1 fruit fly cellular context compared by ENCODE assay signal in the genomic region with DNA sequence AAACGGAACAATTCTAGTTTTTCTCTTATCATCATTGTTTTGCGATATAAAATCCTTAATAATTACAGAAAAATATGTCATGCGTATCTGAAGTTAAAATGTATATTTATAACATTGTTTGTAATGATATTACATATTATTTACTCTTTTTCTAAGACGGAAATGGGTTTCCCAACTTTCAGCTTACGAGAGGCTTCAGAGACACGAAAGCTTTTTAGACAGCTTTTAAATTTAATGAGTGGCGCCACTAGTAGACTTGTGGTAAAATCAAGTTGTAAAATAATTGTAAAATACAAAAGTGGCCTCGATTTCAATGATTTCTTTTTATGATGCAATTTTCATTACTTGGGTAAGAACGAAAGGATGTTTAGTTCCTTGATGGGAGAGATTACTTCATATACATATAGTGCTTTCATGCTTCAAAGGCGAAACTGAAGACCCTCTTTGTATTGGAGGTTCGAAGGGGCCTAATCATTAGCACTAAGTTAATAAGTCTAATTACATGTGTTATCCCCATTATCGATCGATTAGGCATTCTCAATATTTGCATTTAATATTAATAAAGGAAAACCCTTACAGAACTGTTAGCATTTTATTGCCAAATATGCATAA.
A peak's percentile ranks its signal among the peaks of the same experiment; 100 is the strongest.
TF ChIP-seq lines count a peak whose summit lies in the region.

No protein-coding gene starts in this region.

TF ChIP-seq in whole organism, embryonic, 481 proteins besides CTCF, POLR2A, EP300 and RAD21 (continued from another document and continues in another):
- peak; percentile 89 for TF ChIP-seq stc (GFP tag; IDR thresholded peaks at IDR 0.05; lab: Robert Waterston, UW)
- peak; percentile 90 for TF ChIP-seq CG1647 (GFP tag; optimal IDR thresholded peaks at IDR 0.05; lab: Kevin White, UChicago)
- peak; percentile 28; the same call in 1 of the 2 replicates for TF ChIP-seq gt (GFP tag; IDR thresholded peaks at IDR 0.05; lab: Robert Waterston, UW)
- TF ChIP-seq run (tag; optimal IDR thresholded peaks at IDR 0.05; lab: Kevin White, UChicago) = peak; percentile 47
- peak; percentile 44 for TF ChIP-seq Atf3 (GFP tag; optimal IDR thresholded peaks at IDR 0.05; lab: Kevin White, UChicago)
- TF ChIP-seq wdn (GFP tag; IDR thresholded peaks at IDR 0.05; lab: Robert Waterston, UW) = peak; percentile 84
- TF ChIP-seq CG1792 (GFP tag; optimal IDR thresholded peaks at IDR 0.05; lab: Kevin White, UChicago) = peak; percentile 21
- TF ChIP-seq vvl (GFP tag; IDR thresholded peaks at IDR 0.05; lab: Robert Waterston, UW) = peak; percentile 94
- TF ChIP-seq Sry-β (GFP tag; optimal IDR thresholded peaks at IDR 0.05; lab: Kevin White, UChicago) = peak; percentile 29
- TF ChIP-seq twi (tag; optimal IDR thresholded peaks at IDR 0.05; lab: Kevin White, UChicago) = no peak
- 0 out of 2 replicates have a peak, but pooled peaks have one; percentile 62 for TF ChIP-seq gsb (GFP tag; IDR thresholded peaks at IDR 0.05; lab: Robert Waterston, UW)
- peak; percentile 77 for TF ChIP-seq HmgZ (tag; optimal IDR thresholded peaks at IDR 0.05; lab: Kevin White, UChicago)
- TF ChIP-seq sqz (GFP tag; optimal IDR thresholded peaks at IDR 0.05; lab: Kevin White, UChicago) = peak; percentile 81
- TF ChIP-seq CG17912 (GFP tag; optimal IDR thresholded peaks at IDR 0.05; lab: Kevin White, UChicago) = peak; percentile 94
- peak; percentile 8 for TF ChIP-seq CG33557 (GFP tag; optimal IDR thresholded peaks at IDR 0.05; lab: Kevin White, UChicago)
- TF ChIP-seq CG3995 (GFP tag; optimal IDR thresholded peaks at IDR 0.05; lab: Kevin White, UChicago) = peak; percentile 69
- no peak for TF ChIP-seq Elba2 (GFP tag; optimal IDR thresholded peaks at IDR 0.05; lab: Kevin White, UChicago)
- peak; percentile 83 for TF ChIP-seq tin (GFP tag; optimal IDR thresholded peaks at IDR 0.05; lab: Kevin White, UChicago)
- peak; percentile 83 for TF ChIP-seq E2f1 (GFP tag; IDR thresholded peaks at IDR 0.05; lab: Robert Waterston, UW)
- no peak for TF ChIP-seq hbn (GFP tag; IDR thresholded peaks at IDR 0.05; lab: Robert Waterston, UW; ENCODE audit: partially characterized antibody)
- TF ChIP-seq CG6689 (GFP tag; IDR thresholded peaks at IDR 0.05; lab: Robert Waterston, UW) = peak; percentile 41
- peak; percentile 94 for TF ChIP-seq Fer3 (tag; optimal IDR thresholded peaks at IDR 0.05; lab: Kevin White, UChicago)
- TF ChIP-seq CG9609 (GFP tag; optimal IDR thresholded peaks at IDR 0.05; lab: Kevin White, UChicago) = peak; percentile 26
- peak; percentile 29; the same call in 2 of the 3 replicates for TF ChIP-seq croc (GFP tag; conservative IDR thresholded peaks at IDR 0.05; lab: Robert Waterston, UW)
- peak; percentile 70 for TF ChIP-seq Aef1 (GFP tag; IDR thresholded peaks at IDR 0.05; lab: Robert Waterston, UW)
- TF ChIP-seq Tbp (GFP tag; optimal IDR thresholded peaks at IDR 0.05; lab: Kevin White, UChicago) = no peak
- TF ChIP-seq Dfd (GFP tag; optimal IDR thresholded peaks at IDR 0.05; lab: Kevin White, UChicago) = no peak
- TF ChIP-seq CG18619 (GFP tag; optimal IDR thresholded peaks at IDR 0.05; lab: Kevin White, UChicago) = peak; percentile 90
- TF ChIP-seq HHEX (GFP tag; optimal IDR thresholded peaks at IDR 0.05; lab: Kevin White, UChicago) = peak; percentile 89
- TF ChIP-seq GATAe (GFP tag; conservative IDR thresholded peaks at IDR 0.05; lab: Robert Waterston, UW) = peak; percentile 46; the same call in 1 of the 2 replicates
- no peak for TF ChIP-seq knrl (GFP tag; IDR thresholded peaks at IDR 0.05; lab: Robert Waterston, UW; ENCODE audit: partially characterized antibody)
- TF ChIP-seq CG10543 (GFP tag; optimal IDR thresholded peaks at IDR 0.05; lab: Kevin White, UChicago) = peak; percentile 70
- TF ChIP-seq ap (GFP tag; IDR thresholded peaks at IDR 0.05; lab: Robert Waterston, UW) = peak; percentile 77
- TF ChIP-seq chm (GFP tag; IDR thresholded peaks at IDR 0.05; lab: Robert Waterston, UW) = peak; percentile 85; the same call in 1 of the 2 replicates
- peak; percentile 67 for TF ChIP-seq dmrt99B (tag; optimal IDR thresholded peaks at IDR 0.05; lab: Kevin White, UChicago)
- TF ChIP-seq CG4617 (GFP tag; optimal IDR thresholded peaks at IDR 0.05; lab: Kevin White, UChicago; ENCODE audit: borderline replicate concordance) = peak; percentile 48
- peak; percentile 81 for TF ChIP-seq CG3726 (GFP tag; IDR thresholded peaks at IDR 0.05; lab: Robert Waterston, UW)
- no peak for TF ChIP-seq nom (GFP tag; optimal IDR thresholded peaks at IDR 0.05; lab: Kevin White, UChicago)
- TF ChIP-seq tll (GFP tag; optimal IDR thresholded peaks at IDR 0.05; lab: Kevin White, UChicago) = no peak
- TF ChIP-seq danr (GFP tag; IDR thresholded peaks at IDR 0.05; lab: Robert Waterston, UW) = peak; percentile 75
- TF ChIP-seq luna (GFP tag; optimal IDR thresholded peaks at IDR 0.05; lab: Kevin White, UChicago) = peak; percentile 69
- TF ChIP-seq shn (GFP tag; optimal IDR thresholded peaks at IDR 0.05; lab: Kevin White, UChicago) = peak; percentile 13
- no peak for TF ChIP-seq abd-A (tag; optimal IDR thresholded peaks at IDR 0.05; lab: Kevin White, UChicago)
- peak; percentile 78 for TF ChIP-seq zfh2 (GFP tag; optimal IDR thresholded peaks at IDR 0.05; lab: Kevin White, UChicago)
- TF ChIP-seq CG9817 (tag; optimal IDR thresholded peaks at IDR 0.05; lab: Kevin White, UChicago) = peak; percentile 95
- peak; percentile 89 for TF ChIP-seq H15 (GFP tag; IDR thresholded peaks at IDR 0.05; lab: Robert Waterston, UW)
- TF ChIP-seq gsb-n (tag; optimal IDR thresholded peaks at IDR 0.05; lab: Kevin White, UChicago) = peak; percentile 70
- TF ChIP-seq Dll (GFP tag; IDR thresholded peaks at IDR 0.05; lab: Robert Waterston, UW; ENCODE audit: partially characterized antibody) = no peak
- peak; percentile 82 for TF ChIP-seq Atf6 (GFP tag; IDR thresholded peaks at IDR 0.05; lab: Robert Waterston, UW)
- TF ChIP-seq CG10431 (GFP tag; optimal IDR thresholded peaks at IDR 0.05; lab: Kevin White, UChicago) = peak; percentile 62
- TF ChIP-seq btn (GFP tag; optimal IDR thresholded peaks at IDR 0.05; lab: Kevin White, UChicago) = no peak
- no peak for TF ChIP-seq CG16813 (GFP tag; IDR thresholded peaks at IDR 0.05; lab: Robert Waterston, UW; ENCODE audit: partially characterized antibody)
- peak; percentile 52 for TF ChIP-seq CG3838 (GFP tag; optimal IDR thresholded peaks at IDR 0.05; lab: Kevin White, UChicago)
- TF ChIP-seq bsh (GFP tag; optimal IDR thresholded peaks at IDR 0.05; lab: Kevin White, UChicago) = peak in 1 of 2 experiments; percentile 75
- TF ChIP-seq CG16779 (GFP tag; IDR thresholded peaks at IDR 0.05; lab: Robert Waterston, UW) = peak; percentile 89
- TF ChIP-seq CHES-1-like (GFP tag; optimal IDR thresholded peaks at IDR 0.05; lab: Kevin White, UChicago) = peak; percentile 18
- peak; percentile 82; the same call in 2 of the 3 replicates for TF ChIP-seq so (GFP tag; IDR thresholded peaks at IDR 0.05; lab: Robert Waterston, UW)
- peak; percentile 76 for TF ChIP-seq CG13775 (GFP tag; optimal IDR thresholded peaks at IDR 0.05; lab: Kevin White, UChicago)
- peak; percentile 97 for TF ChIP-seq CG2199 (GFP tag; IDR thresholded peaks at IDR 0.05; lab: Robert Waterston, UW)
- TF ChIP-seq CG12769 (tag; optimal IDR thresholded peaks at IDR 0.05; lab: Kevin White, UChicago) = peak; percentile 67
- no peak for TF ChIP-seq vnd (GFP tag; IDR thresholded peaks at IDR 0.05; lab: Robert Waterston, UW; ENCODE audit: partially characterized antibody)
- TF ChIP-seq gcm2 (GFP tag; optimal IDR thresholded peaks at IDR 0.05; lab: Kevin White, UChicago) = peak; percentile 41
- peak; percentile 78 for TF ChIP-seq gem (tag; optimal IDR thresholded peaks at IDR 0.05; lab: Kevin White, UChicago)
- TF ChIP-seq gro (GFP tag; optimal IDR thresholded peaks at IDR 0.05; lab: Kevin White, UChicago) = peak; percentile 94
- peak; percentile 19; the same call in 1 of the 2 replicates for TF ChIP-seq ro (GFP tag; IDR thresholded peaks at IDR 0.05; lab: Robert Waterston, UW)
- peak; percentile 26 for TF ChIP-seq fd102C (GFP tag; optimal IDR thresholded peaks at IDR 0.05; lab: Kevin White, UChicago)
- no peak for TF ChIP-seq z (GFP tag; IDR thresholded peaks at IDR 0.05; lab: Robert Waterston, UW)
- peak; percentile 72; the same call in 1 of the 2 replicates for TF ChIP-seq Ada2b (GFP tag; IDR thresholded peaks at IDR 0.05; lab: Robert Waterston, UW)
- peak; percentile 68 for TF ChIP-seq salm (tag; optimal IDR thresholded peaks at IDR 0.05; lab: Kevin White, UChicago)
- 0 out of 2 replicates have a peak, but pooled peaks have one; percentile 41 for TF ChIP-seq crol (GFP tag; IDR thresholded peaks at IDR 0.05; lab: Robert Waterston, UW)
- peak; percentile 64 for TF ChIP-seq da (GFP tag; optimal IDR thresholded peaks at IDR 0.05; lab: Kevin White, UChicago)
- TF ChIP-seq CG17568 (GFP tag; optimal IDR thresholded peaks at IDR 0.05; lab: Kevin White, UChicago) = peak; percentile 92
- peak; percentile 71 for TF ChIP-seq CG31388 (GFP tag; optimal IDR thresholded peaks at IDR 0.05; lab: Kevin White, UChicago)
- TF ChIP-seq Blimp-1 (GFP tag; optimal IDR thresholded peaks at IDR 0.05; lab: Kevin White, UChicago) = peak; percentile 65
- peak; percentile 81; the same call in 2 of the 3 replicates for TF ChIP-seq dysf (GFP tag; IDR thresholded peaks at IDR 0.05; lab: Robert Waterston, UW)
- TF ChIP-seq Gsc (GFP tag; IDR thresholded peaks at IDR 0.05; lab: Robert Waterston, UW) = no peak
- peak; percentile 32 for TF ChIP-seq YL-1 (GFP tag; optimal IDR thresholded peaks at IDR 0.05; lab: Kevin White, UChicago)
- peak; percentile 96 for TF ChIP-seq NfI (GFP tag; optimal IDR thresholded peaks at IDR 0.05; lab: Kevin White, UChicago)
- peak; percentile 82 for TF ChIP-seq odd (GFP tag; optimal IDR thresholded peaks at IDR 0.05; lab: Kevin White, UChicago)
- peak; percentile 59 for TF ChIP-seq Lhr (GFP tag; optimal IDR thresholded peaks at IDR 0.05; lab: Kevin White, UChicago)
- peak; percentile 81 for TF ChIP-seq Jarid2 (GFP tag; optimal IDR thresholded peaks at IDR 0.05; lab: Kevin White, UChicago)
- TF ChIP-seq Dbx (GFP tag; IDR thresholded peaks at IDR 0.05; lab: Robert Waterston, UW) = peak; percentile 88
- no peak for TF ChIP-seq pros (GFP tag; optimal IDR thresholded peaks at IDR 0.05; lab: Kevin White, UChicago)
- TF ChIP-seq slp2 (GFP tag; optimal IDR thresholded peaks at IDR 0.05; lab: Kevin White, UChicago) = peak; percentile 80
- TF ChIP-seq amos (GFP tag; IDR thresholded peaks at IDR 0.05; lab: Robert Waterston, UW; ENCODE audit: partially characterized antibody) = no peak; the same call in 1 of the 2 replicates
- peak; percentile 26 for TF ChIP-seq CG14710 (tag; optimal IDR thresholded peaks at IDR 0.05; lab: Kevin White, UChicago)
- TF ChIP-seq CG17186 (GFP tag; optimal IDR thresholded peaks at IDR 0.05; lab: Kevin White, UChicago) = peak; percentile 3
- peak; percentile 90 for TF ChIP-seq CG6854 (GFP tag; optimal IDR thresholded peaks at IDR 0.05; lab: Kevin White, UChicago)
- TF ChIP-seq Bgb (GFP tag; IDR thresholded peaks at IDR 0.05; lab: Robert Waterston, UW; ENCODE audit: partially characterized antibody) = peak; percentile 43; the same call in 1 of the 2 replicates
- TF ChIP-seq CG2202 (tag; optimal IDR thresholded peaks at IDR 0.05; lab: Kevin White, UChicago) = peak; percentile 32
- peak; percentile 82 for TF ChIP-seq Mrtf (GFP tag; IDR thresholded peaks at IDR 0.05; lab: Robert Waterston, UW)
- TF ChIP-seq Opbp (GFP tag; IDR thresholded peaks at IDR 0.05; lab: Robert Waterston, UW; ENCODE audit: partially characterized antibody) = no peak
- no peak for TF ChIP-seq Lim3 (GFP tag; IDR thresholded peaks at IDR 0.05; lab: Robert Waterston, UW)
- TF ChIP-seq seq (GFP tag; IDR thresholded peaks at IDR 0.05; lab: Robert Waterston, UW) = peak; percentile 72
- TF ChIP-seq CG12744 (GFP tag; optimal IDR thresholded peaks at IDR 0.05; lab: Kevin White, UChicago) = peak; percentile 81
- peak; percentile 88 for TF ChIP-seq Dek (tag; optimal IDR thresholded peaks at IDR 0.05; lab: Kevin White, UChicago)
- peak; percentile 42 for TF ChIP-seq Nf-YB (GFP tag; optimal IDR thresholded peaks at IDR 0.05; lab: Kevin White, UChicago)
- peak; percentile 30 for TF ChIP-seq kni (GFP tag; optimal IDR thresholded peaks at IDR 0.05; lab: Kevin White, UChicago)
- TF ChIP-seq eyg (GFP tag; optimal IDR thresholded peaks at IDR 0.05; lab: Kevin White, UChicago) = peak; percentile 76
- peak; percentile 54 for TF ChIP-seq CG13424 (tag; optimal IDR thresholded peaks at IDR 0.05; lab: Kevin White, UChicago)
- TF ChIP-seq CG18262 (tag; optimal IDR thresholded peaks at IDR 0.05; lab: Kevin White, UChicago) = peak; percentile 36
- TF ChIP-seq Hey (tag; optimal IDR thresholded peaks at IDR 0.05; lab: Kevin White, UChicago) = peak; percentile 51
- TF ChIP-seq jumu (GFP tag; optimal IDR thresholded peaks at IDR 0.05; lab: Kevin White, UChicago) = peak; percentile 39
- no peak for TF ChIP-seq CG4404 (GFP tag; IDR thresholded peaks at IDR 0.05; lab: Robert Waterston, UW)
- no peak for TF ChIP-seq CG7357 (GFP tag; IDR thresholded peaks at IDR 0.05; lab: Robert Waterston, UW)
- TF ChIP-seq pan (optimal IDR thresholded peaks at IDR 0.05; lab: Kevin White, UChicago) = no peak
- TF ChIP-seq pan (GFP tag; optimal IDR thresholded peaks at IDR 0.05 in 1 of 2, IDR thresholded peaks at IDR 0.05 in 1 of 2) = peak in 1 of 2 experiments; percentile 94
- peak; percentile 88 for TF ChIP-seq CG12659 (GFP tag; optimal IDR thresholded peaks at IDR 0.05; lab: Kevin White, UChicago)
- peak; percentile 60 for TF ChIP-seq Hmx (GFP tag; optimal IDR thresholded peaks at IDR 0.05; lab: Kevin White, UChicago)
- peak; percentile 78 for TF ChIP-seq CG32772 (GFP tag; IDR thresholded peaks at IDR 0.05; lab: Robert Waterston, UW)
- TF ChIP-seq gcm (GFP tag; optimal IDR thresholded peaks at IDR 0.05; lab: Kevin White, UChicago) = peak; percentile 71
- peak; percentile 71 for TF ChIP-seq CG11723 (GFP tag; optimal IDR thresholded peaks at IDR 0.05; lab: Kevin White, UChicago)
- peak; percentile 66 for TF ChIP-seq Dip3 (GFP tag; optimal IDR thresholded peaks at IDR 0.05; lab: Kevin White, UChicago)
- TF ChIP-seq vfl (GFP tag; optimal IDR thresholded peaks at IDR 0.05; lab: Kevin White, UChicago) = peak; percentile 70
- peak; percentile 33; the same call in 1 of the 2 replicates for TF ChIP-seq ssp (GFP tag; IDR thresholded peaks at IDR 0.05; lab: Robert Waterston, UW)
- peak; percentile 96 for TF ChIP-seq CG18011 (GFP tag; optimal IDR thresholded peaks at IDR 0.05; lab: Kevin White, UChicago)
- peak; percentile 84 for TF ChIP-seq CG14014 (GFP tag; IDR thresholded peaks at IDR 0.05; lab: Robert Waterston, UW)
- TF ChIP-seq CG13287 (GFP tag; IDR thresholded peaks at IDR 0.05; lab: Robert Waterston, UW; ENCODE audit: partially characterized antibody) = no peak; the same call in 1 of the 2 replicates
- TF ChIP-seq CG9876 (GFP tag; optimal IDR thresholded peaks at IDR 0.05; lab: Kevin White, UChicago) = peak; percentile 62
- TF ChIP-seq CG17802 (tag; optimal IDR thresholded peaks at IDR 0.05; lab: Kevin White, UChicago) = peak; percentile 75
